Fruit fly (Drosophila melanogaster) whole organism, pupa: ENCODE measurements around the gene CG42866.

Experiments used
- CG14655 ChIP-seq: fragments of 200-800 bp; sonication (Bioruptor generic); optimal IDR thresholded peaks from 3 replicates; lab custom pipeline; 2017; ENCODE audit warnings: mild to moderate bottlenecking, missing biosample characterization, missing genetic modification reagents, missing genetic modification characterization
- CG15710 ChIP-seq: fragments of 200-800 bp; sonication (Bioruptor generic); optimal IDR thresholded peaks from 2 replicates; lab custom pipeline; 2018; ENCODE audit warnings: missing biosample characterization, mild to moderate bottlenecking, missing genetic modification characterization, moderate library complexity
- EcR ChIP-seq: fragments of 200-800 bp; sonication (Bioruptor generic); optimal IDR thresholded peaks from 3 replicates; lab custom pipeline; 2019; ENCODE audit warnings: missing biosample characterization, missing genetic modification characterization, mild to moderate bottlenecking, moderate library complexity, missing genetic modification reagents
- Pif1A ChIP-seq: fragments of 200-800 bp; sonication (Bioruptor generic); optimal IDR thresholded peaks from 3 replicates; lab custom pipeline; 2016; ENCODE audit warnings: missing biosample characterization, missing genetic modification characterization
- gl ChIP-seq: fragments of 200-800 bp; sonication (Bioruptor generic); optimal IDR thresholded peaks from 2 replicates; lab custom pipeline; 2018; ENCODE audit warnings: missing biosample characterization, mild to moderate bottlenecking, missing genetic modification characterization
- rn ChIP-seq: fragments of 200-800 bp; sonication (Bioruptor generic); IDR thresholded peaks from 2 replicates; pipeline ENCODE4 v1.3.6; 2022; ENCODE audit warnings: missing biosample characterization, missing genetic modification characterization

dm6 chr2L:19952221-19952620 lies 9.3 kb downstream of the CG42866 start:
- TF ChIP-seq Pif1A (GFP tag; lab: Kevin White, UChicago) (no peak), gl (tag; lab: Kevin White, UChicago) (no peak), rn (GFP tag; lab: Robert Waterston, UW) (no peak), EcR (no peak), CG14655 (GFP tag; lab: Kevin White, UChicago) (no peak), CG15710 (tag; lab: Kevin White, UChicago) (no peak)
